Worm (Caenorhabditis elegans) whole organism, L2 larva: Measurements from ENCODE around the gene B0302.5.

Source experiments
- dmd-4 ChIP-seq: sonication (generic microtip); optimal IDR thresholded peaks from 2 replicates; lab custom pipeline; 2017; ENCODE audit warnings: missing biosample characterization, missing genetic modification characterization
- elt-1 ChIP-seq: fragments of 150-350 bp; optimal IDR thresholded peaks from 2 replicates; lab custom pipeline; 2014; ENCODE audit warnings: missing biosample characterization, missing genetic modification characterization
- mab-5 ChIP-seq: fragments of 150-350 bp; optimal IDR thresholded peaks from 2 replicates; lab custom pipeline; 2014; ENCODE audit warnings: missing biosample characterization, missing genetic modification characterization
- nhr-12 ChIP-seq: fragments of 150-350 bp; optimal IDR thresholded peaks from 2 replicates; lab custom pipeline; 2014; ENCODE audit warnings: missing biosample characterization, missing genetic modification characterization
- snpc-4 ChIP-seq: fragments of 150-350 bp; optimal IDR thresholded peaks from 2 replicates; lab custom pipeline; 2014; ENCODE audit warnings: missing biosample characterization, missing genetic modification characterization
- unc-39 ChIP-seq: fragments of 150-350 bp; optimal IDR thresholded peaks from 2 replicates; lab custom pipeline; 2014; ENCODE audit warnings: missing biosample characterization, missing genetic modification characterization
- unc-62 ChIP-seq: fragments of 150-350 bp; optimal IDR thresholded peaks from 2 replicates; lab custom pipeline; 2014; ENCODE audit warnings: missing biosample characterization, missing genetic modification reagents, missing genetic modification characterization
- ztf-11 ChIP-seq: sonication (generic microtip); optimal IDR thresholded peaks from 2 replicates; lab custom pipeline; 2017; ENCODE audit warnings: missing biosample characterization, missing genetic modification characterization

- TF ChIP-seq dmd-4 (tag; lab: Kevin White, UChicago) (no peak), ztf-11 (tag; lab: Kevin White, UChicago) (no peak), unc-62 (GFP tag; lab: Kevin White, UChicago) (no peak), snpc-4 (tag; lab: Kevin White, UChicago) (no peak), nhr-12 (tag; lab: Kevin White, UChicago) (no peak), elt-1 (tag; lab: Kevin White, UChicago) (no peak), mab-5 (tag; lab: Kevin White, UChicago) (no peak), unc-39 (tag; lab: Kevin White, UChicago) (no peak)
Observed at ce11 chrX:17235749-17236561, 41.0 kb upstream of the B0302.5 start, which contains the start of gene dhs-30.
